Worm (Caenorhabditis elegans): ENCODE measurements around the gene srh-68.
A peak's percentile ranks its signal among the peaks of the same experiment; 100 is the strongest.

srh-68 gene

ce11 chrII:12541670-12542080, 34.5 kb downstream of the srh-68 start:
- peak; percentile 26 for TF ChIP-seq elt-2 (tag; optimal IDR thresholded peaks at IDR 0.05)

- no peak for TF ChIP-seq ceh-34 (tag; optimal IDR thresholded peaks at IDR 0.05)
- no peak for TF ChIP-seq Y22D7AL.16 (tag; optimal IDR thresholded peaks at IDR 0.05)
- TF ChIP-seq elt-2 (tag; optimal IDR thresholded peaks at IDR 0.05) = peak; percentile 89
Measured at ce11 chrII:12542594-12542997, 35.5 kb downstream of the srh-68 start.

ce11 chrII:12544533-12544932, 37.4 kb downstream of the srh-68 start, which contains the start of gene F49C5.9:
TSS of gene F49C5.9 (minus strand) at chrII:12544633.
- no peak for TF ChIP-seq unc-55 (GFP tag; optimal IDR thresholded peaks at IDR 0.05)
- no peak for TF ChIP-seq ceh-45 (GFP tag; IDR thresholded peaks at IDR 0.05)
- TF ChIP-seq C08G9.2 (tag; optimal IDR thresholded peaks at IDR 0.05) = no peak
- TF ChIP-seq ahr-1 (tag; optimal IDR thresholded peaks at IDR 0.05) = no peak
- no peak for TF ChIP-seq rnt-1 (tag; optimal IDR thresholded peaks at IDR 0.05)

ce11 chrII:12546413-12546812, 39.3 kb downstream of the srh-68 start, which contains the start of the genes F49C5.5 and F49C5.10:
TSS of gene F49C5.5 (minus strand) at chrII:12546513.
TSS of gene F49C5.10 (plus strand) at chrII:12546756.
- TF ChIP-seq tbx-2 (tag; optimal IDR thresholded peaks at IDR 0.05) (no peak), sox-4 (tag; optimal IDR thresholded peaks at IDR 0.05) (no peak), hlh-15 (tag; optimal IDR thresholded peaks at IDR 0.05) (no peak), pha-4 (tag; optimal IDR thresholded peaks at IDR 0.05) (no peak), lim-6 (tag; optimal IDR thresholded peaks at IDR 0.05) (no peak), eyg-1 (tag; optimal IDR thresholded peaks at IDR 0.05) (no peak), tbx-7 (tag; optimal IDR thresholded peaks at IDR 0.05) (no peak), mec-3 (tag; optimal IDR thresholded peaks at IDR 0.05; ENCODE audit: borderline replicate concordance) (no peak), hlh-8 (tag; optimal IDR thresholded peaks at IDR 0.05) (no peak), T23F11.4 (GFP tag; optimal IDR thresholded peaks at IDR 0.05) (no peak), ceh-6 (GFP tag; optimal IDR thresholded peaks at IDR 0.05) (no peak), pax-1 (tag; optimal IDR thresholded peaks at IDR 0.05) (no peak), odd-2 (tag; optimal IDR thresholded peaks at IDR 0.05) (no peak)

- TF ChIP-seq ref-2 (tag; optimal IDR thresholded peaks at IDR 0.05) = no peak
- TF ChIP-seq ceh-48 (tag; optimal IDR thresholded peaks at IDR 0.05) = no peak
- no peak for TF ChIP-seq eyg-1 (tag; optimal IDR thresholded peaks at IDR 0.05)
- TF ChIP-seq unc-3 (GFP tag; conservative IDR thresholded peaks at IDR 0.05) = no peak
- no peak for TF ChIP-seq unc-3 (tag; optimal IDR thresholded peaks at IDR 0.05)
Measured at ce11 chrII:12547547-12547946, 40.4 kb downstream of the srh-68 start, which contains the start of gene F49C5.16. TSS of gene F49C5.16 (plus strand) at chrII:12547847.

- TF ChIP-seq tbx-7 (tag; optimal IDR thresholded peaks at IDR 0.05) (no peak), sox-2 (GFP tag; IDR thresholded peaks at IDR 0.05) (no peak), K09A11.1 (tag; optimal IDR thresholded peaks at IDR 0.05; ENCODE audit: insufficient read depth) (no peak), ama-1 (optimal IDR thresholded peaks at IDR 0.05) (no peak), dmd-4 (tag; optimal IDR thresholded peaks at IDR 0.05; ENCODE audit: borderline replicate concordance) (no peak), madf-2 (tag; optimal IDR thresholded peaks at IDR 0.05) (no peak), npax-4 (tag; optimal IDR thresholded peaks at IDR 0.05) (no peak)
Measured at ce11 chrII:12549613-12550012, 42.5 kb downstream of the srh-68 start.

- TF ChIP-seq sdc-2 (tag; optimal IDR thresholded peaks at IDR 0.05) = peak; percentile 97
- no peak for TF ChIP-seq fkh-6 (tag; optimal IDR thresholded peaks at IDR 0.05)
Measured at ce11 chrII:12550940-12551339, 43.8 kb downstream of the srh-68 start.

Measured in whole organism, late embryonic.